Fruit fly (Drosophila melanogaster) whole organism, prepupa: ENCODE results near the gene Tbca.

Experiments
- Blimp-1 ChIP-seq: fragments of 200-800 bp; sonication (Bioruptor generic); optimal IDR thresholded peaks from 3 replicates; lab custom pipeline; 2017; ENCODE audit warnings: missing biosample characterization, missing genetic modification characterization, mild to moderate bottlenecking, moderate library complexity, missing genetic modification reagents
- CG11762 ChIP-seq: fragments of 200-800 bp; sonication (Bioruptor generic); optimal IDR thresholded peaks from 3 replicates; lab custom pipeline; 2016; ENCODE audit warnings: missing biosample characterization, missing genetic modification characterization; ENCODE audit not compliant: insufficient read depth
- CG11902 ChIP-seq: fragments of 200-800 bp; sonication (Bioruptor generic); optimal IDR thresholded peaks from 3 replicates; lab custom pipeline; 2016; ENCODE audit warnings: missing biosample characterization, missing genetic modification characterization
- CG1621 ChIP-seq: fragments of 200-800 bp; sonication (Bioruptor generic); optimal IDR thresholded peaks from 3 replicates; lab custom pipeline; 2018; ENCODE audit warnings: missing biosample characterization, mild to moderate bottlenecking, missing genetic modification characterization
- CG31627 ChIP-seq: fragments of 200-800 bp; sonication (Bioruptor generic); optimal IDR thresholded peaks from 3 replicates; lab custom pipeline; 2016; ENCODE audit warnings: missing biosample characterization, missing genetic modification characterization
- CG32006 ChIP-seq: fragments of 200-800 bp; sonication (Bioruptor generic); optimal IDR thresholded peaks from 3 replicates; lab custom pipeline; 2017; ENCODE audit warnings: missing biosample characterization, mild to moderate bottlenecking, missing genetic modification characterization
- CG3919 ChIP-seq: fragments of 200-800 bp; sonication (Bioruptor generic); optimal IDR thresholded peaks from 3 replicates; lab custom pipeline; 2016; ENCODE audit warnings: missing biosample characterization, missing genetic modification characterization
- CG4318 ChIP-seq: fragments of 200-800 bp; sonication (Bioruptor generic); optimal IDR thresholded peaks from 3 replicates; lab custom pipeline; 2017; ENCODE audit warnings: missing biosample characterization, mild to moderate bottlenecking, missing genetic modification characterization
- CG6163 ChIP-seq: fragments of 200-800 bp; sonication (Bioruptor generic); IDR thresholded peaks from 3 replicates; pipeline ENCODE4 v1.3.6; 2022; ENCODE audit warnings: missing biosample characterization, missing genetic modification characterization
- CG6276 ChIP-seq: fragments of 200-800 bp; sonication (Bioruptor generic); optimal IDR thresholded peaks from 2 replicates; lab custom pipeline; 2017; ENCODE audit warnings: missing biosample characterization, mild to moderate bottlenecking, missing genetic modification characterization
- CG6792 ChIP-seq: fragments of 200-800 bp; sonication (Bioruptor generic); optimal IDR thresholded peaks from 3 replicates; lab custom pipeline; 2016; ENCODE audit warnings: missing biosample characterization, missing genetic modification characterization
- CG6854 ChIP-seq: fragments of 200-800 bp; sonication (Bioruptor generic); optimal IDR thresholded peaks from 2 replicates; lab custom pipeline; 2017; ENCODE audit warnings: missing biosample characterization, mild to moderate bottlenecking, missing genetic modification characterization
- CG7368 ChIP-seq: fragments of 200-800 bp; sonication (Bioruptor generic); optimal IDR thresholded peaks from 3 replicates; lab custom pipeline; 2016; ENCODE audit warnings: missing biosample characterization, missing genetic modification characterization
- CG8119 ChIP-seq: fragments of 200-800 bp; sonication (Bioruptor generic); IDR thresholded peaks from 3 replicates; pipeline ENCODE4 v1.3.6; 2022; ENCODE audit warnings: missing biosample characterization, missing genetic modification characterization
- CG8632 ChIP-seq: fragments of 200-800 bp; sonication (Bioruptor generic); optimal IDR thresholded peaks from 3 replicates; lab custom pipeline; 2016; ENCODE audit warnings: missing biosample characterization, missing genetic modification characterization
- CG9139 ChIP-seq: fragments of 200-800 bp; sonication (Bioruptor generic); optimal IDR thresholded peaks from 3 replicates; lab custom pipeline; 2017; ENCODE audit warnings: missing biosample characterization, mild to moderate bottlenecking, missing genetic modification characterization
- Eip75B ChIP-seq: fragments of 200-800 bp; sonication (Bioruptor generic); optimal IDR thresholded peaks from 3 replicates; lab custom pipeline; 2016; ENCODE audit warnings: missing biosample characterization, missing genetic modification characterization
- Eip78C ChIP-seq: fragments of 200-800 bp; sonication (Bioruptor generic); peaks from one replicate; lab custom pipeline; 2016; ENCODE audit warnings: missing biosample characterization, missing genetic modification characterization
- Eip93F ChIP-seq: fragments of 200-800 bp; sonication (Bioruptor generic); optimal IDR thresholded peaks from 2 replicates; lab custom pipeline; 2016; ENCODE audit warnings: missing biosample characterization, mild to moderate bottlenecking, missing genetic modification characterization
- Ets21C ChIP-seq: fragments of 200-800 bp; sonication (Bioruptor generic); optimal IDR thresholded peaks from 3 replicates; lab custom pipeline; 2016; ENCODE audit warnings: missing biosample characterization, missing genetic modification characterization
- Ets96B ChIP-seq: fragments of 200-800 bp; optimal IDR thresholded peaks from 2 replicates; lab custom pipeline; 2019; ENCODE audit warnings: missing biosample characterization, mild to moderate bottlenecking, missing genetic modification characterization, moderate library complexity
- Gug ChIP-seq: fragments of 200-800 bp; sonication (Bioruptor generic); IDR thresholded peaks from 2 replicates; pipeline ENCODE4 v1.3.6; 2022; ENCODE audit warnings: missing biosample characterization, missing genetic modification characterization
- Hr38 ChIP-seq: sonication (Bioruptor generic); optimal IDR thresholded peaks from 2 replicates; lab custom pipeline; 2016; ENCODE audit warnings: missing biosample characterization, missing genetic modification characterization
- Hr39 ChIP-seq: fragments of 200-800 bp; sonication (Bioruptor generic); optimal IDR thresholded peaks from 2 replicates; lab custom pipeline; 2016; ENCODE audit warnings: missing biosample characterization, missing genetic modification characterization
- Hr4 ChIP-seq: fragments of 200-800 bp; sonication (Bioruptor generic); optimal IDR thresholded peaks from 3 replicates; lab custom pipeline; 2016; ENCODE audit warnings: missing biosample characterization, missing genetic modification characterization
- Met ChIP-seq: fragments of 200-800 bp; sonication (Bioruptor generic); optimal IDR thresholded peaks from 3 replicates; lab custom pipeline; 2016; ENCODE audit warnings: missing biosample characterization, missing genetic modification characterization
- OdsH ChIP-seq: fragments of 200-800 bp; sonication (Bioruptor generic); optimal IDR thresholded peaks from 3 replicates; lab custom pipeline; 2016; ENCODE audit warnings: missing biosample characterization, missing genetic modification characterization
- Sox14 ChIP-seq: fragments of 200-800 bp; sonication (Bioruptor generic); optimal IDR thresholded peaks from 3 replicates; lab custom pipeline; 2016; ENCODE audit warnings: missing biosample characterization, missing genetic modification characterization
- Sox15 ChIP-seq: fragments of 200-800 bp; sonication (Bioruptor generic); optimal IDR thresholded peaks from 3 replicates; lab custom pipeline; 2016; ENCODE audit warnings: missing biosample characterization, missing genetic modification characterization
- achi ChIP-seq: fragments of 200-800 bp; sonication (Bioruptor generic); optimal IDR thresholded peaks from 3 replicates; lab custom pipeline; 2016; ENCODE audit warnings: missing biosample characterization, missing genetic modification characterization
- acj6 ChIP-seq: fragments of 200-800 bp; sonication (Bioruptor generic); optimal IDR thresholded peaks from 3 replicates; lab custom pipeline; 2016; ENCODE audit warnings: missing biosample characterization, missing genetic modification characterization
- dac ChIP-seq: fragments of 200-800 bp; sonication (Bioruptor generic); optimal IDR thresholded peaks from 2 replicates; lab custom pipeline; 2017; ENCODE audit warnings: missing biosample characterization, mild to moderate bottlenecking, missing genetic modification characterization
- dsx ChIP-seq: fragments of 200-800 bp; optimal IDR thresholded peaks from 3 replicates; lab custom pipeline; 2019; ENCODE audit warnings: missing biosample characterization, mild to moderate bottlenecking, missing genetic modification characterization, moderate library complexity; ENCODE audit not compliant: poor library complexity, severe bottlenecking
- eg ChIP-seq: fragments of 200-800 bp; sonication (Bioruptor generic); IDR thresholded peaks from 3 replicates; pipeline ENCODE4 v1.3.6; 2022; ENCODE audit warnings: missing biosample characterization, missing genetic modification characterization
- esn ChIP-seq: fragments of 200-800 bp; sonication (Bioruptor generic); optimal IDR thresholded peaks from 2 replicates; lab custom pipeline; 2016; ENCODE audit warnings: missing biosample characterization, mild to moderate bottlenecking, missing genetic modification characterization, moderate library complexity
- fd59A ChIP-seq: fragments of 200-800 bp; sonication (Bioruptor generic); optimal IDR thresholded peaks from 2 replicates; lab custom pipeline; 2017; ENCODE audit warnings: missing biosample characterization, mild to moderate bottlenecking, missing genetic modification characterization, missing genetic modification reagents
- fd85E ChIP-seq: fragments of 200-800 bp; sonication (Bioruptor generic); optimal IDR thresholded peaks from 3 replicates; lab custom pipeline; 2016; ENCODE audit warnings: missing biosample characterization, missing genetic modification characterization
- fkh ChIP-seq: fragments of 200-800 bp; sonication (Bioruptor generic); optimal IDR thresholded peaks from 3 replicates; lab custom pipeline; 2017; ENCODE audit warnings: missing biosample characterization, mild to moderate bottlenecking, missing genetic modification characterization, moderate library complexity
- lz ChIP-seq: fragments of 200-800 bp; sonication (Bioruptor generic); optimal IDR thresholded peaks from 3 replicates; lab custom pipeline; 2016; ENCODE audit warnings: missing biosample characterization, missing genetic modification characterization
- net ChIP-seq: fragments of 200-800 bp; sonication (Bioruptor generic); optimal IDR thresholded peaks from 3 replicates; lab custom pipeline; 2016; ENCODE audit warnings: missing biosample characterization, missing genetic modification characterization
- pdm3 ChIP-seq: fragments of 200-800 bp; sonication (Bioruptor generic); optimal IDR thresholded peaks from 3 replicates; lab custom pipeline; 2016; ENCODE audit warnings: missing biosample characterization, missing genetic modification characterization
- salr ChIP-seq, 2 experiments: fragments of 200-800 bp; sonication (Bioruptor generic); optimal IDR thresholded peaks; 3 replicates each; lab custom pipeline; 2016 to 2018; ENCODE audit warnings: missing biosample characterization in 2 of 2, missing genetic modification characterization in 2 of 2, mild to moderate bottlenecking in 1 of 2
- spab ChIP-seq: fragments of 200-800 bp; sonication (Bioruptor generic); optimal IDR thresholded peaks from 2 replicates; lab custom pipeline; 2017; ENCODE audit warnings: missing biosample characterization, mild to moderate bottlenecking, missing genetic modification characterization, missing genetic modification reagents
- svp ChIP-seq: fragments of 200-800 bp; sonication (Bioruptor generic); peaks from one replicate; lab custom pipeline; 2016; ENCODE audit warnings: missing biosample characterization, missing genetic modification characterization
- vri ChIP-seq: fragments of 200-800 bp; sonication (Bioruptor generic); optimal IDR thresholded peaks from 3 replicates; lab custom pipeline; 2016; ENCODE audit warnings: missing biosample characterization, mild to moderate bottlenecking, missing genetic modification characterization

Tbca gene

DNA sequence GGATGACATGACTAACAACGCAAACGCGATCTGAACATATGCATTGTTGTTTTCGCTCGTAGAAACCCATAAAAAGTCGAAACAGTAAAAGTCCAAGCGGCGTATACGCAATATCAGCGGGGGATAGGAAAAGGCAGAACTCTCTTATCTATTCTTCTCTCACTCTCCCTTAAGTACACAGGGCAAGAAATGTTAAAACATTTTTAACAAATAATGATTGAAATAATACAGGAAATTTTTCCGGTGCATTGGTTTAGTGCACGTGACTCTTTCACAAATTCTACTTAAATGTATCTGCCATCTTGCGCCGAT, 27.6 kb upstream of the Tbca start (continued):
- no peak for TF ChIP-seq CG11762
- no peak for TF ChIP-seq CG6792 (GFP tag; lab: Kevin White, UChicago)
- TF ChIP-seq spab (GFP tag; lab: Kevin White, UChicago): no peak
- peak; percentile 2 for TF ChIP-seq pdm3 (GFP tag; lab: Kevin White, UChicago)
- TF ChIP-seq Sox14 (GFP tag; lab: Kevin White, UChicago): no peak
- TF ChIP-seq Ets96B (tag; lab: Kevin White, UChicago): no peak
- TF ChIP-seq Gug (GFP tag; lab: Robert Waterston, UW): no peak
- no peak for TF ChIP-seq CG4318
- TF ChIP-seq eg (GFP tag; lab: Robert Waterston, UW): 0 out of 3 replicates have a peak, but pooled peaks have one; percentile 27
- TF ChIP-seq Eip93F (GFP tag; lab: Kevin White, UChicago): no peak
- TF ChIP-seq achi (GFP tag; lab: Kevin White, UChicago): peak; percentile 7
- TF ChIP-seq fkh (GFP tag; lab: Kevin White, UChicago): peak; percentile 70
- no peak for TF ChIP-seq CG6276 (GFP tag; lab: Kevin White, UChicago)
- peak; percentile 61 for TF ChIP-seq Eip78C (GFP tag; lab: Kevin White, UChicago)
- no peak for TF ChIP-seq vri
- TF ChIP-seq salr (GFP tag; optimal IDR thresholded peaks at IDR 0.05; lab: Kevin White, UChicago): no peak
- no peak for TF ChIP-seq fd85E (GFP tag; lab: Kevin White, UChicago)
- TF ChIP-seq Blimp-1: no peak
- TF ChIP-seq Sox15: no peak
- TF ChIP-seq esn (GFP tag; lab: Kevin White, UChicago): no peak
- TF ChIP-seq Hr4 (GFP tag; lab: Kevin White, UChicago): no peak
- TF ChIP-seq CG7368 (GFP tag; lab: Kevin White, UChicago): no peak
- TF ChIP-seq dsx (GFP tag; lab: Kevin White, UChicago): no peak
- no peak for TF ChIP-seq CG31627 (GFP tag; lab: Kevin White, UChicago)
- TF ChIP-seq acj6 (GFP tag; lab: Kevin White, UChicago): no peak
- no peak for TF ChIP-seq CG8119 (GFP tag; lab: Robert Waterston, UW)
- peak; percentile 12; the same call in 1 of the 3 replicates for TF ChIP-seq CG6163 (GFP tag; lab: Robert Waterston, UW)
- TF ChIP-seq svp (GFP tag; lab: Kevin White, UChicago): peak; percentile 77
- TF ChIP-seq CG32006 (GFP tag; lab: Kevin White, UChicago): no peak
- TF ChIP-seq CG8632: no peak
- TF ChIP-seq Eip75B: no peak

- no peak for TF ChIP-seq CG6792 (GFP tag; lab: Kevin White, UChicago)
- no peak for TF ChIP-seq Hr38 (GFP tag; lab: Kevin White, UChicago)
- TF ChIP-seq CG31627 (GFP tag; lab: Kevin White, UChicago): no peak
- TF ChIP-seq, all 60 proteins: peak for 0
Measured at dm6 chr3R:31716265-31716664, 27.0 kb upstream of the Tbca start.

dm6 chr3R:31717299-31718167, 25.8 kb upstream of the Tbca start:
- peak; percentile 79 for TF ChIP-seq CG1621 (tag; lab: Kevin White, UChicago)
- TF ChIP-seq Sox15: peak; percentile 81
- TF ChIP-seq CG11902: peak; percentile 67
- TF ChIP-seq Ets21C (GFP tag; lab: Kevin White, UChicago): peak; percentile 84
- TF ChIP-seq lz (GFP tag; lab: Kevin White, UChicago): peak; percentile 86
- peak; percentile 56 for TF ChIP-seq fd85E (GFP tag; lab: Kevin White, UChicago)
- TF ChIP-seq eg (GFP tag; lab: Robert Waterston, UW): peak; percentile 55; the same call in 1 of the 3 replicates
- peak; percentile 88 for TF ChIP-seq OdsH (GFP tag; lab: Kevin White, UChicago)
- peak; percentile 79 for TF ChIP-seq net (GFP tag; lab: Kevin White, UChicago)
- TF ChIP-seq CG8632: peak; percentile 79
- TF ChIP-seq Met (GFP tag; lab: Kevin White, UChicago): peak; percentile 89
- peak; percentile 80 for TF ChIP-seq CG3919 (GFP tag; lab: Kevin White, UChicago)
- peak; percentile 81 for TF ChIP-seq CG6792 (GFP tag; lab: Kevin White, UChicago)
- TF ChIP-seq CG6276 (GFP tag; lab: Kevin White, UChicago): peak; percentile 66
- TF ChIP-seq Eip78C (GFP tag; lab: Kevin White, UChicago): peak; percentile 95
- TF ChIP-seq dac: peak; percentile 58
- peak; percentile 83 for TF ChIP-seq fd59A
- peak; percentile 69 for TF ChIP-seq vri
- peak; percentile 63 for TF ChIP-seq CG4318
- TF ChIP-seq Ets96B (tag; lab: Kevin White, UChicago): peak; percentile 80
- peak; percentile 39 for TF ChIP-seq CG6854 (GFP tag; lab: Kevin White, UChicago)
- TF ChIP-seq Hr39: peak; percentile 87
- peak; percentile 86 for TF ChIP-seq CG32006 (GFP tag; lab: Kevin White, UChicago)
- peak; percentile 65 for TF ChIP-seq CG9139 (GFP tag; lab: Kevin White, UChicago)
